Fruit fly (Drosophila melanogaster): Measurements from ENCODE around the gene CG5555.

CG5555 gene

DNA sequence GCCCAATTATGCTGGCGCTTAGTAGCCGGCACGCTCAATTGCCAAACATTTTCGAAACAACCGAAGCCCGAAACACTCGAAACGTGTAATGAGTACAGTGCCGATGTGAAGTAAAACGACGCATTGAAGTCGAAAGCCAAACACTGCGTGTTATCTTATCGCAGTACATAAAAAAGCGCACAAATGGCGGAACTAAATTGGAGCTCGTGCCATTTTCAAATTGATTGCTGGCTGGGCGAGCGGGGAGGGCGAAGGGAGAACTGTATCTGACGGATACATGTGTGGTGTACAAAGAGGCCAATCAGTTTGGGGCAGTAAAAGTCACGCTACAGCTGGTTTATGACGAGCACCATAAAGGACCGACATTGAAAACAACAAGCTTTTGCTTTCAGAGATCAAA, 43.0 kb upstream of the CG5555 start (continued):
- TF ChIP-seq Drgx (GFP tag; IDR thresholded peaks at IDR 0.05) (peak; percentile 16; the same call in 1 of the 2 replicates), Ptx1 (GFP tag; IDR thresholded peaks at IDR 0.05) (no peak), lilli (GFP tag; optimal IDR thresholded peaks at IDR 0.05) (no peak), bbx (GFP tag; IDR thresholded peaks at IDR 0.05; ENCODE audit: partially characterized antibody) (no peak), CG10267 (tag; optimal IDR thresholded peaks at IDR 0.05) (no peak), cwo (GFP tag; optimal IDR thresholded peaks at IDR 0.05) (peak; percentile 96), pum (GFP tag; optimal IDR thresholded peaks at IDR 0.05) (no peak), CG3847 (GFP tag; IDR thresholded peaks at IDR 0.05) (no peak)

- TF ChIP-seq slou (GFP tag; optimal IDR thresholded peaks at IDR 0.05): no peak
- no peak for TF ChIP-seq hb (GFP tag; IDR thresholded peaks at IDR 0.05; ENCODE audit: partially characterized antibody)
- no peak for TF ChIP-seq CG12071 (GFP tag; optimal IDR thresholded peaks at IDR 0.05)
- TF ChIP-seq so (GFP tag; IDR thresholded peaks at IDR 0.05): no peak
- no peak for TF ChIP-seq CG6689 (GFP tag; IDR thresholded peaks at IDR 0.05)
- TF ChIP-seq run (tag; optimal IDR thresholded peaks at IDR 0.05): no peak
- TF ChIP-seq Lhr (GFP tag; optimal IDR thresholded peaks at IDR 0.05): no peak
- no peak for TF ChIP-seq btn (GFP tag; optimal IDR thresholded peaks at IDR 0.05)
- TF ChIP-seq Elba2 (GFP tag; optimal IDR thresholded peaks at IDR 0.05): no peak
- no peak for TF ChIP-seq BEAF-32 (GFP tag; optimal IDR thresholded peaks at IDR 0.05)
- no peak for TF ChIP-seq CG7357 (GFP tag; IDR thresholded peaks at IDR 0.05)
- no peak for TF ChIP-seq tap (tag; optimal IDR thresholded peaks at IDR 0.05)
- TF ChIP-seq Atf6 (GFP tag; IDR thresholded peaks at IDR 0.05): no peak
- no peak for TF ChIP-seq CG8359 (GFP tag; optimal IDR thresholded peaks at IDR 0.05; ENCODE audit: borderline replicate concordance)
- TF ChIP-seq Ets65A (GFP tag): peak; percentile 67
- no peak for TF ChIP-seq CG9817 (tag; optimal IDR thresholded peaks at IDR 0.05)
- no peak for TF ChIP-seq CkIIα-i1 (GFP tag; IDR thresholded peaks at IDR 0.05)
- TF ChIP-seq usp (GFP tag; optimal IDR thresholded peaks at IDR 0.05): no peak
- TF ChIP-seq Meics (GFP tag; optimal IDR thresholded peaks at IDR 0.05): no peak
- no peak for TF ChIP-seq PHDP (tag; optimal IDR thresholded peaks at IDR 0.05)
- TF ChIP-seq zf30C (GFP tag; optimal IDR thresholded peaks at IDR 0.05): no peak
- no peak for TF ChIP-seq CG10462 (GFP tag; optimal IDR thresholded peaks at IDR 0.05)
- peak; percentile 1 for TF ChIP-seq Med (GFP tag)
- no peak for TF ChIP-seq Myb (GFP tag; optimal IDR thresholded peaks at IDR 0.05)
- TF ChIP-seq HmgZ (tag; optimal IDR thresholded peaks at IDR 0.05): no peak
- TF ChIP-seq unc-4 (GFP tag; IDR thresholded peaks at IDR 0.05; ENCODE audit: partially characterized antibody): no peak
- TF ChIP-seq dm (GFP tag; optimal IDR thresholded peaks at IDR 0.05): no peak
- TF ChIP-seq Hr78 (GFP tag; optimal IDR thresholded peaks at IDR 0.05): peak in 1 of 2 experiments; percentile 53
- TF ChIP-seq shn (GFP tag; optimal IDR thresholded peaks at IDR 0.05): no peak
- TF ChIP-seq scrt (GFP tag; optimal IDR thresholded peaks at IDR 0.05): peak; percentile 59
- TF ChIP-seq CG9727 (GFP tag; optimal IDR thresholded peaks at IDR 0.05): no peak
- TF ChIP-seq sens-2 (GFP tag; IDR thresholded peaks at IDR 0.05): no peak
- no peak for TF ChIP-seq CG11504 (tag; optimal IDR thresholded peaks at IDR 0.05)
- TF ChIP-seq seq (GFP tag; IDR thresholded peaks at IDR 0.05): no peak
- no peak for TF ChIP-seq CG4424 (GFP tag; optimal IDR thresholded peaks at IDR 0.05)
- TF ChIP-seq ATbp (GFP tag; optimal IDR thresholded peaks at IDR 0.05): no peak
- no peak for TF ChIP-seq HHEX (GFP tag; optimal IDR thresholded peaks at IDR 0.05)
- TF ChIP-seq stc (GFP tag; IDR thresholded peaks at IDR 0.05): no peak
- TF ChIP-seq Mad (GFP tag; optimal IDR thresholded peaks at IDR 0.05): no peak
- no peak for TF ChIP-seq pan (optimal IDR thresholded peaks at IDR 0.05)
- TF ChIP-seq pan (GFP tag; optimal IDR thresholded peaks at IDR 0.05 in 1 of 2, IDR thresholded peaks at IDR 0.05 in 1 of 2): peak in 1 of 2 experiments; percentile 12
- no peak for TF ChIP-seq Rfx (GFP tag; IDR thresholded peaks at IDR 0.05)
These were observed 41.0 kb upstream of the CG5555 start for dm6 chr3R:19221350-19221749.
